Worm (Caenorhabditis elegans) whole organism, L4 larva: Measurements from ENCODE around the gene srj-49.

Source experiments
- F49E8.2 ChIP-seq: sonication (generic microtip); optimal IDR thresholded peaks from 2 replicates; lab custom pipeline; 2016; ENCODE audit warnings: missing compliant biosample characterization, mild to moderate bottlenecking, missing genetic modification characterization, borderline replicate concordance
- ceh-82 ChIP-seq: sonication (generic microtip); optimal IDR thresholded peaks from 2 replicates; lab custom pipeline; 2017; ENCODE audit warnings: missing biosample characterization, missing genetic modification characterization
- dmd-8 ChIP-seq: fragments of 200-800 bp; sonication (Bioruptor generic); IDR thresholded peaks from 2 replicates; pipeline ENCODE4 v1.3.6; 2022; ENCODE audit warnings: missing genetic modification characterization, missing compliant biosample characterization
- lin-39 ChIP-seq: fragments of 150-350 bp; optimal IDR thresholded peaks from 2 replicates; lab custom pipeline; 2014; ENCODE audit warnings: missing biosample characterization, missing genetic modification reagents, missing genetic modification characterization
- nhr-237 ChIP-seq: sonication (generic microtip); optimal IDR thresholded peaks from 2 replicates; lab custom pipeline; 2017; ENCODE audit warnings: missing biosample characterization, missing genetic modification characterization
- zfp-2 ChIP-seq: sonication (generic microtip); optimal IDR thresholded peaks from 2 replicates; lab custom pipeline; 2016; ENCODE audit warnings: mild to moderate bottlenecking, missing genetic modification characterization, missing compliant biosample characterization

ce11 chrV:2881016-2881415 is 32.9 kb upstream of the srj-49 start, which contains the start of gene ifc-1:
- TF ChIP-seq F49E8.2 (tag; lab: Kevin White, UChicago) (no peak), ceh-82 (no peak), nhr-237 (no peak), lin-39 (no peak), dmd-8 (GFP tag; lab: Robert Waterston, UW) (no peak), zfp-2 (no peak)
